Fruit fly (Drosophila melanogaster) whole organism, embryonic: ENCODE measurements around the gene P58IPK.

Experiments
- Adf1 ChIP-seq: fragments of 200-800 bp; sonication (Bioruptor generic); IDR thresholded peaks from 2 replicates; pipeline ENCODE4 v1.3.6; 2022; ENCODE audit warnings: missing biosample characterization, missing genetic modification characterization
- Asciz ChIP-seq: fragments of 200-800 bp; sonication (Bioruptor generic); optimal IDR thresholded peaks from 2 replicates; lab custom pipeline; 2017; ENCODE audit warnings: missing biosample characterization, mild to moderate bottlenecking, missing genetic modification characterization, missing genetic modification reagents
- Awh ChIP-seq: fragments of 200-800 bp; sonication (Bioruptor generic); IDR thresholded peaks from 2 replicates; pipeline ENCODE4, ENCODE4 v1.3.6; 2022; ENCODE audit warnings: missing biosample characterization, missing genetic modification characterization
- CG10209 ChIP-seq: fragments of 200-800 bp; sonication (Bioruptor generic); optimal IDR thresholded peaks from 3 replicates; lab custom pipeline; 2017; ENCODE audit warnings: missing biosample characterization, mild to moderate bottlenecking, missing genetic modification characterization, missing genetic modification reagents
- CG10543 ChIP-seq: fragments of 200-800 bp; sonication (Bioruptor generic); optimal IDR thresholded peaks from 3 replicates; lab custom pipeline; 2017; ENCODE audit warnings: missing biosample characterization, mild to moderate bottlenecking, missing genetic modification characterization, moderate library complexity
- CG10979 ChIP-seq: fragments of 200-800 bp; sonication (Bioruptor generic); optimal IDR thresholded peaks from 2 replicates; lab custom pipeline; 2018; ENCODE audit warnings: missing biosample characterization, mild to moderate bottlenecking, missing genetic modification characterization, moderate library complexity
- CG12391 ChIP-seq: fragments of 200-800 bp; sonication (Bioruptor generic); optimal IDR thresholded peaks from 3 replicates; lab custom pipeline; 2018; ENCODE audit warnings: missing biosample characterization, mild to moderate bottlenecking, missing genetic modification characterization, moderate library complexity
- CG14014 ChIP-seq: fragments of 200-800 bp; sonication (Bioruptor generic); IDR thresholded peaks from 2 replicates; pipeline ENCODE4 v1.3.6; 2022; ENCODE audit warnings: missing biosample characterization, missing genetic modification characterization
- CG14710 ChIP-seq: fragments of 200-800 bp; sonication (Bioruptor generic); optimal IDR thresholded peaks from 3 replicates; lab custom pipeline; 2019; ENCODE audit warnings: missing biosample characterization, mild to moderate bottlenecking, missing genetic modification characterization, moderate library complexity
- CG1603 ChIP-seq: fragments of 200-800 bp; sonication (Bioruptor generic); optimal IDR thresholded peaks from 2 replicates; lab custom pipeline; 2019; ENCODE audit warnings: missing biosample characterization, mild to moderate bottlenecking, missing genetic modification characterization, moderate library complexity
- CG16813 ChIP-seq: fragments of 200-800 bp; sonication (Bioruptor generic); IDR thresholded peaks from 3 replicates; pipeline ENCODE4 v1.3.6; 2022; ENCODE audit warnings: missing biosample characterization, missing genetic modification characterization; ENCODE audit not compliant: partially characterized antibody
- CG17186 ChIP-seq: fragments of 200-800 bp; sonication (Bioruptor generic); optimal IDR thresholded peaks from 3 replicates; lab custom pipeline; 2017; ENCODE audit warnings: missing biosample characterization, missing genetic modification reagents, missing genetic modification characterization
- CG17361 ChIP-seq: fragments of 200-800 bp; sonication (Bioruptor generic); IDR thresholded peaks from 3 replicates; pipeline ENCODE4 v1.3.6; 2022; ENCODE audit warnings: missing biosample characterization, missing genetic modification characterization
- CG18262 ChIP-seq: fragments of 200-800 bp; optimal IDR thresholded peaks from 3 replicates; lab custom pipeline; 2019; ENCODE audit warnings: missing biosample characterization, mild to moderate bottlenecking, missing genetic modification characterization, moderate library complexity
- CG2875 ChIP-seq: fragments of 200-800 bp; sonication (Bioruptor generic); optimal IDR thresholded peaks from 2 replicates; lab custom pipeline; 2017; ENCODE audit warnings: missing biosample characterization, mild to moderate bottlenecking, missing genetic modification characterization, missing genetic modification reagents
- CG31224 ChIP-seq: fragments of 200-800 bp; sonication (Bioruptor generic); IDR thresholded peaks from 2 replicates; pipeline ENCODE4 v1.3.6; 2022; ENCODE audit warnings: missing biosample characterization, missing genetic modification characterization
- CG31388 ChIP-seq: fragments of 200-800 bp; sonication (Bioruptor generic); optimal IDR thresholded peaks from 2 replicates; lab custom pipeline; 2016; ENCODE audit warnings: missing biosample characterization, missing genetic modification characterization
- CG32532 ChIP-seq: fragments of 200-800 bp; sonication (Bioruptor generic); IDR thresholded peaks from 2 replicates; pipeline ENCODE4 v1.3.6; 2022; ENCODE audit warnings: missing biosample characterization, missing genetic modification characterization
- CG3407 ChIP-seq: fragments of 200-800 bp; sonication (Bioruptor generic); optimal IDR thresholded peaks from 2 replicates; lab custom pipeline; 2018; ENCODE audit warnings: missing biosample characterization, mild to moderate bottlenecking, missing genetic modification characterization
- CG4282 ChIP-seq: fragments of 200-800 bp; sonication (Bioruptor generic); optimal IDR thresholded peaks from 2 replicates; lab custom pipeline; 2016; ENCODE audit warnings: missing biosample characterization, missing genetic modification characterization
- CG5180 ChIP-seq: fragments of 200-800 bp; sonication (Bioruptor generic); optimal IDR thresholded peaks from 3 replicates; lab custom pipeline; 2017; ENCODE audit warnings: missing biosample characterization, missing genetic modification characterization, mild to moderate bottlenecking, moderate library complexity, missing genetic modification reagents
- CG6272 ChIP-seq: fragments of 200-800 bp; sonication (Bioruptor generic); IDR thresholded peaks from 2 replicates; pipeline ENCODE4 v1.3.6; 2022; ENCODE audit warnings: missing biosample characterization, missing genetic modification characterization
- CG6689 ChIP-seq: fragments of 200-800 bp; sonication (Bioruptor generic); IDR thresholded peaks from 2 replicates; pipeline ENCODE4 v1.3.6; 2022; ENCODE audit warnings: missing biosample characterization, missing genetic modification characterization
- CG7987 ChIP-seq: fragments of 200-800 bp; sonication (Bioruptor generic); optimal IDR thresholded peaks from 2 replicates; lab custom pipeline; 2018; ENCODE audit warnings: missing biosample characterization, mild to moderate bottlenecking, missing genetic modification characterization, moderate library complexity
- CG8359 ChIP-seq: fragments of 200-800 bp; sonication (Bioruptor generic); optimal IDR thresholded peaks from 2 replicates; lab custom pipeline; 2017; ENCODE audit warnings: missing biosample characterization, mild to moderate bottlenecking, missing genetic modification characterization, borderline replicate concordance
- CTCF ChIP-seq: fragments of 200-800 bp; sonication (Bioruptor generic); optimal IDR thresholded peaks from 2 replicates; lab custom pipeline; 2017; ENCODE audit warnings: missing biosample characterization, mild to moderate bottlenecking, missing genetic modification characterization, moderate library complexity
- D ChIP-seq, 2 experiments: fragments of 200-800 bp in 1 of 2; fragments of >200 bp in 1 of 2; sonication (Bioruptor generic) in 1 of 2; optimal IDR thresholded peaks; 2 replicates in 1 of 2; 3 replicates in 1 of 2; lab custom pipeline; 2017; ENCODE audit warnings: mild to moderate bottlenecking in 1 of 2, missing biosample characterization in 1 of 2, missing genetic modification characterization in 1 of 2, missing genetic modification reagents in 1 of 2
- Dek ChIP-seq: fragments of 200-800 bp; sonication (Bioruptor generic); optimal IDR thresholded peaks from 3 replicates; lab custom pipeline; 2019; ENCODE audit warnings: missing biosample characterization, mild to moderate bottlenecking, missing genetic modification characterization, moderate library complexity
- Doc2 ChIP-seq: fragments of 200-800 bp; sonication (Bioruptor generic); IDR thresholded peaks from 2 replicates; pipeline ENCODE4 v1.3.6; 2022; ENCODE audit warnings: missing biosample characterization, missing genetic modification characterization
- E2f1 ChIP-seq: fragments of 200-800 bp; sonication (Bioruptor generic); IDR thresholded peaks from 2 replicates; pipeline ENCODE4 v1.3.6; 2022; ENCODE audit warnings: missing biosample characterization, missing genetic modification characterization
- Eip74EF ChIP-seq, 2 experiments: fragments of 200-800 bp in 1 of 2; fragments of >200 bp in 1 of 2; sonication (Bioruptor generic) in 1 of 2; optimal IDR thresholded peaks; 2 replicates each; lab custom pipeline; 2017 to 2019; ENCODE audit warnings: missing biosample characterization in 2 of 2, missing genetic modification characterization in 2 of 2, mild to moderate bottlenecking in 1 of 2, moderate library complexity in 1 of 2
- Hr39 ChIP-seq: fragments of >200 bp; optimal IDR thresholded peaks from 2 replicates; lab custom pipeline; 2017
- Hr78 ChIP-seq, 2 experiments: fragments of 200-800 bp in 1 of 2; fragments of >200 bp in 1 of 2; sonication (Bioruptor generic) in 1 of 2; optimal IDR thresholded peaks; 2 replicates each; lab custom pipeline; 2017 to 2019; ENCODE audit warnings: missing biosample characterization in 2 of 2, missing genetic modification characterization in 2 of 2, mild to moderate bottlenecking in 1 of 2, moderate library complexity in 1 of 2
- Max ChIP-seq: fragments of 200-800 bp; sonication (Bioruptor generic); optimal IDR thresholded peaks from 2 replicates; lab custom pipeline; 2016; ENCODE audit warnings: missing biosample characterization, mild to moderate bottlenecking, missing genetic modification characterization
- Nf-YA ChIP-seq: fragments of 200-800 bp; sonication (Bioruptor generic); IDR thresholded peaks from 2 replicates; pipeline ENCODE4 v1.3.6; 2022; ENCODE audit warnings: missing biosample characterization, missing genetic modification characterization
- Sox100B ChIP-seq: fragments of 200-800 bp; sonication (Bioruptor generic); optimal IDR thresholded peaks from 3 replicates; lab custom pipeline; 2018; ENCODE audit warnings: missing biosample characterization, mild to moderate bottlenecking, missing genetic modification characterization
- Sry-δ ChIP-seq: fragments of 200-800 bp; sonication (Bioruptor generic); optimal IDR thresholded peaks from 2 replicates; lab custom pipeline; 2016; ENCODE audit warnings: missing biosample characterization, missing genetic modification characterization
- Vsx1 ChIP-seq: fragments of 200-800 bp; sonication (Bioruptor generic); optimal IDR thresholded peaks from 2 replicates; lab custom pipeline; 2017; ENCODE audit warnings: missing biosample characterization, mild to moderate bottlenecking, missing genetic modification characterization, missing genetic modification reagents
- al ChIP-seq: fragments of 200-800 bp; sonication (Bioruptor generic); IDR thresholded peaks from 2 replicates; pipeline ENCODE4 v1.3.6; 2022; ENCODE audit warnings: missing biosample characterization, missing genetic modification characterization
- croc ChIP-seq: fragments of 200-800 bp; sonication (Bioruptor generic); conservative IDR thresholded peaks from 3 replicates; pipeline ENCODE4 v1.3.6; 2022; ENCODE audit warnings: missing biosample characterization, missing genetic modification characterization
- en ChIP-seq: fragments of 200-800 bp; sonication (Bioruptor generic); optimal IDR thresholded peaks from 2 replicates; lab custom pipeline; 2016; ENCODE audit warnings: missing biosample characterization, missing genetic modification characterization
- grau ChIP-seq: fragments of 200-800 bp; optimal IDR thresholded peaks from 3 replicates; lab custom pipeline; 2019; ENCODE audit warnings: missing biosample characterization, mild to moderate bottlenecking, missing genetic modification characterization, moderate library complexity
- inv ChIP-seq: fragments of 200-800 bp; sonication (Bioruptor generic); IDR thresholded peaks from 2 replicates; pipeline ENCODE4 v1.3.6; 2022; ENCODE audit warnings: missing biosample characterization, missing genetic modification characterization; ENCODE audit not compliant: partially characterized antibody
- mld ChIP-seq: fragments of 200-800 bp; sonication (Bioruptor generic); IDR thresholded peaks from 3 replicates; pipeline ENCODE4 v1.3.6; 2022; ENCODE audit warnings: missing biosample characterization, missing genetic modification characterization; ENCODE audit not compliant: partially characterized antibody
- nom ChIP-seq: fragments of 200-800 bp; sonication (Bioruptor generic); optimal IDR thresholded peaks from 2 replicates; lab custom pipeline; 2017; ENCODE audit warnings: missing biosample characterization, missing genetic modification characterization, mild to moderate bottlenecking, moderate library complexity, missing genetic modification reagents
- otp ChIP-seq: fragments of 200-800 bp; sonication (Bioruptor generic); IDR thresholded peaks from 3 replicates; pipeline ENCODE4, ENCODE4 v1.3.6; 2022; ENCODE audit warnings: missing biosample characterization, missing genetic modification characterization
- sd ChIP-seq: fragments of 200-800 bp; sonication (Bioruptor generic); optimal IDR thresholded peaks from 3 replicates; lab custom pipeline; 2018; ENCODE audit warnings: missing biosample characterization, mild to moderate bottlenecking, missing genetic modification characterization, moderate library complexity
- sug ChIP-seq: fragments of 200-800 bp; optimal IDR thresholded peaks from 2 replicates; lab custom pipeline; 2019; ENCODE audit warnings: missing biosample characterization, mild to moderate bottlenecking, missing genetic modification characterization, moderate library complexity
- usp ChIP-seq: fragments of >200 bp; optimal IDR thresholded peaks from 2 replicates; lab custom pipeline; 2017; ENCODE audit warnings: missing biosample characterization, missing genetic modification characterization

P58IPK gene

dm6 chr3R:9550265-9551012, 36.3 kb upstream of the P58IPK start (continued):
- TF ChIP-seq CG32532 (GFP tag; lab: Robert Waterston, UW) = no peak
- peak; percentile 62 for TF ChIP-seq Asciz (GFP tag; lab: Kevin White, UChicago)
- no peak for TF ChIP-seq Nf-YA (GFP tag; lab: Robert Waterston, UW)
- no peak for TF ChIP-seq Max
- peak; percentile 13 for TF ChIP-seq Sox100B (GFP tag; lab: Kevin White, UChicago)
- TF ChIP-seq CG3407 (GFP tag; lab: Kevin White, UChicago) = no peak
- TF ChIP-seq CG10543 (GFP tag; lab: Kevin White, UChicago) = no peak
- TF ChIP-seq CG18262 (tag; lab: Kevin White, UChicago) = no peak
- TF ChIP-seq CG17186 (GFP tag; lab: Kevin White, UChicago) = no peak
- TF ChIP-seq E2f1 (GFP tag; lab: Robert Waterston, UW) = no peak
- no peak for TF ChIP-seq CG6689
- no peak for TF ChIP-seq CTCF
- no peak for TF ChIP-seq CG31224 (GFP tag; lab: Robert Waterston, UW)
- TF ChIP-seq otp = no peak
- TF ChIP-seq CG12391 (tag; lab: Kevin White, UChicago) = peak; percentile 8
- TF ChIP-seq inv (GFP tag; lab: Robert Waterston, UW) = no peak
- no peak for TF ChIP-seq Adf1
- no peak for TF ChIP-seq Sry-δ (GFP tag; lab: Kevin White, UChicago)
- TF ChIP-seq Eip74EF (GFP tag; optimal IDR thresholded peaks at IDR 0.05; lab: Kevin White, UChicago) = peak; percentile 34 to 39
- TF ChIP-seq Vsx1 = no peak
- no peak for TF ChIP-seq Awh (GFP tag; lab: Robert Waterston, UW)
- no peak for TF ChIP-seq al (GFP tag; lab: Robert Waterston, UW)
- TF ChIP-seq CG6272 (GFP tag; lab: Robert Waterston, UW) = no peak
- TF ChIP-seq sug (tag; lab: Kevin White, UChicago) = no peak
- TF ChIP-seq usp (GFP tag; lab: Kevin White, UChicago) = no peak
- no peak for TF ChIP-seq CG4282
- peak in 1 of 2 experiments; percentile 80 for TF ChIP-seq Hr78 (GFP tag; optimal IDR thresholded peaks at IDR 0.05; lab: Kevin White, UChicago)
- peak; percentile 21 for TF ChIP-seq CG7987 (GFP tag; lab: Kevin White, UChicago)
- no peak for TF ChIP-seq CG16813 (GFP tag; lab: Robert Waterston, UW)
- TF ChIP-seq CG2875 (GFP tag; lab: Kevin White, UChicago) = peak; percentile 12
- no peak for TF ChIP-seq CG8359
- TF ChIP-seq CG5180 (GFP tag; lab: Kevin White, UChicago) = peak; percentile 40
- TF ChIP-seq sd (tag; lab: Kevin White, UChicago) = peak; percentile 61
- TF ChIP-seq CG10979 (tag; lab: Kevin White, UChicago) = no peak
- no peak for TF ChIP-seq CG1603
- TF ChIP-seq Hr39 (lab: Kevin White, UChicago) = no peak
- TF ChIP-seq grau (tag; lab: Kevin White, UChicago) = no peak
- no peak for TF ChIP-seq en
- peak; percentile 62 for TF ChIP-seq nom (GFP tag; lab: Kevin White, UChicago)
- no peak for TF ChIP-seq D (optimal IDR thresholded peaks at IDR 0.05; lab: Kevin White, UChicago)
- TF ChIP-seq D (GFP tag; optimal IDR thresholded peaks at IDR 0.05; lab: Kevin White, UChicago) = no peak
- TF ChIP-seq mld (GFP tag; lab: Robert Waterston, UW) = no peak
- TF ChIP-seq Dek (tag; lab: Kevin White, UChicago) = no peak
- peak; percentile 14 for TF ChIP-seq CG14710 (tag; lab: Kevin White, UChicago)
- TF ChIP-seq CG10209 (GFP tag; lab: Kevin White, UChicago) = no peak
- TF ChIP-seq CG14014 (GFP tag; lab: Robert Waterston, UW) = no peak
- TF ChIP-seq croc = no peak
- no peak for TF ChIP-seq Doc2 (GFP tag; lab: Robert Waterston, UW)
- no peak for TF ChIP-seq CG31388 (GFP tag; lab: Kevin White, UChicago)
- TF ChIP-seq CG17361 (GFP tag; lab: Robert Waterston, UW) = no peak
